Worm (Caenorhabditis elegans): ENCODE measurements around the gene C32D5.4.

The C32D5.4 gene

DNA sequence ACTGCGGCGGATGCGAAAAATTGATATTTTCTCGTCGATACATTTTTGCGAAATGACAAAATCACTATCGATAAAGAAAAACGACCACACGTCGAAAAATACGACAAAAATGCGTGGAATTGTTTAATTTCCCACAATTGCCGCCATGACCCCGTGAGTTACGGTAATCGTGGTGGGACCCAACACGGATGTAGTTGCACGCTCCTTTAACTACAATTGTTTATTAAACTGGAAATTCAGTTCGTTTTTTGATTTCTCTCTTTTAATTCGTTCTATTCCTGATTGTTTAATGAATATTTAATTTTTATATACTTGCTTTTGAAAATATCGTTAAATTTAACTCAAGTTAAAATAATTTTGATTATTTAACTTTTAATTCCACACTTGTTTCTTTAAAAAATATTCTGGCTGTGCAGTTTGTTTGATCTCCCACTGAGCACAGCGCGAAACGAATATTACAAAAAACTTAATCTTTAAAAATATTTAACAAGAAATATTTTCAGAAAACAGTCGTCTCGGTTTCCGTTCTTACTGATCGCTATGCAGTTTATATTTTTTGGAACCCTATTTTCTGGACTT is 42.4 kb upstream of the C32D5.4 start, which contains the start of the genes ani-2 and clec-88 (continued):
- TF ChIP-seq madf-3 (GFP tag; IDR thresholded peaks at IDR 0.05): 0 out of 2 replicates have a peak, but pooled peaks have one; percentile 23
- 0 out of 2 replicates have a peak, but pooled peaks have one; percentile 45 for TF ChIP-seq hsf-1 (GFP tag; IDR thresholded peaks at IDR 0.05)
- no peak for TF ChIP-seq let-526 (GFP tag; IDR thresholded peaks at IDR 0.05)
- TF ChIP-seq snpc-3.4 (tag; optimal IDR thresholded peaks at IDR 0.05): peak; percentile 52
- TF ChIP-seq dox-1 (GFP tag; IDR thresholded peaks at IDR 0.05): peak; percentile 63; the same call in 1 of the 2 replicates
- TF ChIP-seq nhr-27 (tag; optimal IDR thresholded peaks at IDR 0.05): no peak
- TF ChIP-seq nfya-2 (GFP tag; IDR thresholded peaks at IDR 0.05): no peak
- peak; percentile 84 for TF ChIP-seq D2030.7 (GFP tag; IDR thresholded peaks at IDR 0.05)
- TF ChIP-seq snpc-1.1 (tag; optimal IDR thresholded peaks at IDR 0.05; ENCODE audit: insufficient read depth): peak; percentile 0
- peak; percentile 96 for TF ChIP-seq efl-1 (GFP tag; optimal IDR thresholded peaks at IDR 0.05)

DNA sequence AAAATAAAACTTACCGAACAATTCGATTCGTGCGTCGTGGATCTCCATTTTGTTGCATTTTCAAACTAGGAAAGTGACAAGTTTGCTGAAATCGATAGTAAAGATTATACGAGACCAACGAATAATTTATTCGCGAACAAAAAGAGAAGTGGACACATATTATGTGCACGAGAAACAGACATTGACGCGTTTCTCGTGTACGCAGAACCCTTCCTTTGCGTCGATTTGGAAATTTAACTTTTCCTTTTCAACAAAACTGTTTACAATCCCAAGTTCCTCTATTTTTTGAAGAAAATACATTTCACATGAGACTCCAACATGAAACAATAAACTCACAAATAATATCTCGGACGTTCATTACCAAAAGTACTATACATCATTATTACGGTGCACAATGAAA is 37.9 kb upstream of the C32D5.4 start, which contains the start of gene K10B2.4:
Gene K10B2.4 (minus strand): TSS at position 138 of the 400 bp plus-strand sequence.
- no peak for TF ChIP-seq cebp-2 (GFP tag; IDR thresholded peaks at IDR 0.05)
- TF ChIP-seq akir-1 (GFP tag; optimal IDR thresholded peaks at IDR 0.05): peak; percentile 12
- peak; percentile 22; the same call in 1 of the 2 replicates for TF ChIP-seq let-526 (GFP tag; IDR thresholded peaks at IDR 0.05)
- peak; percentile 72 for TF ChIP-seq attf-5 (GFP tag; optimal IDR thresholded peaks at IDR 0.05)
- TF ChIP-seq die-1 (tag; optimal IDR thresholded peaks at IDR 0.05): no peak
- TF ChIP-seq ztf-18 (tag; optimal IDR thresholded peaks at IDR 0.05): peak; percentile 92
- TF ChIP-seq T26A5.8 (tag; optimal IDR thresholded peaks at IDR 0.05): no peak
- TF ChIP-seq dpl-1 (GFP tag; optimal IDR thresholded peaks at IDR 0.05): peak; percentile 46
- TF ChIP-seq dox-1 (GFP tag; IDR thresholded peaks at IDR 0.05): peak; percentile 64
- no peak for TF ChIP-seq F55B11.4 (tag; optimal IDR thresholded peaks at IDR 0.05; ENCODE audit: borderline replicate concordance, insufficient read depth)
- no peak for TF ChIP-seq nhr-90 (tag; optimal IDR thresholded peaks at IDR 0.05)
- no peak for TF ChIP-seq dpff-1 (tag; optimal IDR thresholded peaks at IDR 0.05)
- peak; percentile 36; the same call in 1 of the 2 replicates for TF ChIP-seq B0336.3 (GFP tag; IDR thresholded peaks at IDR 0.05)
- peak; percentile 57; the same call in 1 of the 2 replicates for TF ChIP-seq nfyb-1 (GFP tag; IDR thresholded peaks at IDR 0.05)
- TF ChIP-seq lin-35 (GFP tag; optimal IDR thresholded peaks at IDR 0.05): peak in 1 of 3 experiments; percentile 47
- TF ChIP-seq mes-4 (tag; optimal IDR thresholded peaks at IDR 0.05): no peak
- TF ChIP-seq snpc-4 (GFP tag; optimal IDR thresholded peaks at IDR 0.05): peak; percentile 0
- TF ChIP-seq snpc-4 (tag; optimal IDR thresholded peaks at IDR 0.05): peak; percentile 22 to 42 (median 36)
- no peak for TF ChIP-seq him-1 (tag; optimal IDR thresholded peaks at IDR 0.05)
- no peak for TF ChIP-seq cebp-1 (GFP tag; IDR thresholded peaks at IDR 0.05)
- peak; percentile 47 for TF ChIP-seq cebp-1 (tag; optimal IDR thresholded peaks at IDR 0.05)
- no peak for TF ChIP-seq F22D6.2 (tag; optimal IDR thresholded peaks at IDR 0.05)
- TF ChIP-seq pha-4 (tag; optimal IDR thresholded peaks at IDR 0.05): no peak
- TF ChIP-seq ceh-58 (GFP tag; IDR thresholded peaks at IDR 0.05): no peak
- peak; percentile 43; the same call in 1 of the 2 replicates for TF ChIP-seq rcor-1 (GFP tag; IDR thresholded peaks at IDR 0.05)
- no peak for TF ChIP-seq hmg-20 (GFP tag; IDR thresholded peaks at IDR 0.05)
- TF ChIP-seq unc-130 (GFP tag; optimal IDR thresholded peaks at IDR 0.05): no peak
- no peak for TF ChIP-seq egrh-3 (GFP tag; IDR thresholded peaks at IDR 0.05)
- no peak for TF ChIP-seq aptf-2 (GFP tag; conservative IDR thresholded peaks at IDR 0.05)
- no peak for TF ChIP-seq chd-7 (tag; optimal IDR thresholded peaks at IDR 0.05)
- TF ChIP-seq tbp1 (GFP tag; optimal IDR thresholded peaks at IDR 0.05): peak; percentile 11
- TF ChIP-seq madf-3 (GFP tag; IDR thresholded peaks at IDR 0.05): peak; percentile 74; the same call in 1 of the 2 replicates
- TF ChIP-seq Y67H2A.10 (GFP tag; conservative IDR thresholded peaks at IDR 0.05): 0 out of 2 replicates have a peak, but pooled peaks have one; percentile 21
- TF ChIP-seq B0019.2 (GFP tag; conservative IDR thresholded peaks at IDR 0.05): no peak
- no peak for TF ChIP-seq bed-1 (GFP tag; IDR thresholded peaks at IDR 0.05)
- TF ChIP-seq snpc-3.4 (tag; optimal IDR thresholded peaks at IDR 0.05): no peak
- peak in 1 of 2 experiments; percentile 5 for TF ChIP-seq let-607 (tag; optimal IDR thresholded peaks at IDR 0.05)
- TF ChIP-seq hsf-1 (GFP tag; IDR thresholded peaks at IDR 0.05): 0 out of 2 replicates have a peak, but pooled peaks have one; percentile 35
- TF ChIP-seq ceh-91 (GFP tag; IDR thresholded peaks at IDR 0.05): no peak
- TF ChIP-seq hrde-1 (tag; optimal IDR thresholded peaks at IDR 0.05; ENCODE audit: borderline replicate concordance): peak; percentile 53

All from whole organism, young adult.